Fruit fly (Drosophila melanogaster): ENCODE data around the gene mRpL12.

DNA sequence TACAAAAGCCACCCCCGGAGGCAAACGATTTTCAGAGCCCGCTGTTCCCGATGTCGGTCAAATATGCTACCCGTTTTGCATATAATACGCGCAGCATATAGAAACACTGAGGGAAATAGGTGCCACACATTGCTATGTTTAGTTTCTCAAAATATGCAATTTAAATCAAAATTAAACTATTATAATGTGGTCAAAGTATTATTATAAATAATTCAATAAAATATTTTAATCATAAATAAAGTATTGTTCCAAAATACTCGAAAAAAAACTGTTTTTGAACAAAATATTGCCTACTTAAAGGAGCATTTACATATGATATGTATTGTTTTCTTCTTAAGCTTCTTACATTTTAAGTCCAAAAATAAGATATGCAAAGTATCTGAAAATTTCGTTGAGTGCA lies 5.6 kb upstream of the mRpL12 start:
- TF ChIP-seq Ets96B (tag; optimal IDR thresholded peaks at IDR 0.05) (no peak), dsx (GFP tag; optimal IDR thresholded peaks at IDR 0.05; ENCODE audit: poor library complexity, severe bottlenecking) (no peak), Sox102F (GFP tag; optimal IDR thresholded peaks at IDR 0.05) (no peak), CG6808 (GFP tag; optimal IDR thresholded peaks at IDR 0.05) (no peak), CG6854 (GFP tag; optimal IDR thresholded peaks at IDR 0.05) (no peak), eg (GFP tag; IDR thresholded peaks at IDR 0.05) (0 out of 3 replicates have a peak, but pooled peaks have one; percentile 17), CG11762 (GFP tag; optimal IDR thresholded peaks at IDR 0.05; ENCODE audit: insufficient read depth) (no peak), Hr4 (GFP tag; optimal IDR thresholded peaks at IDR 0.05) (no peak)
